Fruit fly (Drosophila melanogaster): Measurements from ENCODE around the gene HGTX.
A peak's percentile ranks its signal among the peaks of the same experiment; 100 is the strongest.

The HGTX gene

dm6 chr3L:14622457-14622899 is 23.1 kb upstream of the HGTX start, which contains the start of gene CG9628 (continued):
- TF ChIP-seq CG17385 (GFP tag; optimal IDR thresholded peaks at IDR 0.05) (no peak), CG9932 (GFP tag; IDR thresholded peaks at IDR 0.05) (no peak), gcm2 (GFP tag; optimal IDR thresholded peaks at IDR 0.05) (no peak), CG11723 (GFP tag; optimal IDR thresholded peaks at IDR 0.05) (no peak), gt (GFP tag; IDR thresholded peaks at IDR 0.05) (no peak), BEAF-32 (GFP tag; optimal IDR thresholded peaks at IDR 0.05) (no peak), CG2712 (tag; optimal IDR thresholded peaks at IDR 0.05) (peak; percentile 36), Meics (GFP tag; optimal IDR thresholded peaks at IDR 0.05) (peak; percentile 53), CG16815 (GFP tag; optimal IDR thresholded peaks at IDR 0.05) (no peak), GATAe (GFP tag; conservative IDR thresholded peaks at IDR 0.05) (no peak), ken (GFP tag; IDR thresholded peaks at IDR 0.05) (no peak), Blimp-1 (GFP tag; optimal IDR thresholded peaks at IDR 0.05) (peak; percentile 39), CG17361 (GFP tag; IDR thresholded peaks at IDR 0.05) (no peak), emc (GFP tag; optimal IDR thresholded peaks at IDR 0.05) (no peak), CG15269 (tag; optimal IDR thresholded peaks at IDR 0.05) (peak; percentile 52), cwo (GFP tag; optimal IDR thresholded peaks at IDR 0.05) (no peak), nom (GFP tag; optimal IDR thresholded peaks at IDR 0.05) (peak; percentile 21), Mes4 (GFP tag; optimal IDR thresholded peaks at IDR 0.05) (no peak), CG13424 (tag; optimal IDR thresholded peaks at IDR 0.05) (no peak), Dp (GFP tag; optimal IDR thresholded peaks at IDR 0.05) (peak; percentile 6), tx (GFP tag; optimal IDR thresholded peaks at IDR 0.05) (no peak), cato (GFP tag; optimal IDR thresholded peaks at IDR 0.05; ENCODE audit: borderline replicate concordance) (no peak), CG15514 (GFP tag; optimal IDR thresholded peaks at IDR 0.05) (peak; percentile 43), bcd (GFP tag; optimal IDR thresholded peaks at IDR 0.05) (no peak), tgo (GFP tag; IDR thresholded peaks at IDR 0.05) (peak; percentile 50; the same call in 2 of the 3 replicates), Max (GFP tag; optimal IDR thresholded peaks at IDR 0.05) (peak; percentile 37), HLH4C (GFP tag; IDR thresholded peaks at IDR 0.05; ENCODE audit: partially characterized antibody) (no peak), CG9727 (GFP tag; optimal IDR thresholded peaks at IDR 0.05) (peak; percentile 1), sens (GFP tag) (no peak), Fer2 (tag; optimal IDR thresholded peaks at IDR 0.05) (no peak), CG4360 (GFP tag; IDR thresholded peaks at IDR 0.05) (no peak), fd102C (GFP tag; optimal IDR thresholded peaks at IDR 0.05) (no peak), CG2678 (tag; optimal IDR thresholded peaks at IDR 0.05) (peak; percentile 49), shn (GFP tag; optimal IDR thresholded peaks at IDR 0.05) (no peak), schlank (tag; optimal IDR thresholded peaks at IDR 0.05) (no peak), D19B (GFP tag; optimal IDR thresholded peaks at IDR 0.05) (no peak), jumu (GFP tag; optimal IDR thresholded peaks at IDR 0.05) (no peak), CG10147 (GFP tag; optimal IDR thresholded peaks at IDR 0.05) (no peak), CG16779 (GFP tag; IDR thresholded peaks at IDR 0.05) (no peak), gsb (GFP tag; IDR thresholded peaks at IDR 0.05) (no peak), CG32772 (GFP tag; IDR thresholded peaks at IDR 0.05) (no peak), dysf (GFP tag; IDR thresholded peaks at IDR 0.05) (no peak), CG7928 (GFP tag; optimal IDR thresholded peaks at IDR 0.05) (no peak), CG8281 (tag; optimal IDR thresholded peaks at IDR 0.05) (no peak), CG16863 (GFP tag; optimal IDR thresholded peaks at IDR 0.05) (no peak), her (GFP tag; optimal IDR thresholded peaks at IDR 0.05) (no peak), sc (optimal IDR thresholded peaks at IDR 0.05) (no peak), sc (GFP tag; optimal IDR thresholded peaks at IDR 0.05) (no peak), Antp (GFP tag; optimal IDR thresholded peaks at IDR 0.05) (no peak), yki (optimal IDR thresholded peaks at IDR 0.05) (no peak), CG12219 (GFP tag; optimal IDR thresholded peaks at IDR 0.05) (no peak), CG8765 (GFP tag; IDR thresholded peaks at IDR 0.05) (no peak)
